Worm (Caenorhabditis elegans) whole organism, young adult: Measurements from ENCODE around the gene chil-14.
A peak's percentile ranks its signal among the peaks of the same experiment; 100 is the strongest.

ENCODE experiments used
- B0019.2 ChIP-seq: fragments of 200-800 bp; sonication (Bioruptor generic); conservative IDR thresholded peaks from 2 replicates; pipeline ENCODE4 v1.3.6; 2022; ENCODE audit warnings: missing genetic modification reagents, missing genetic modification characterization, missing compliant biosample characterization
- B0035.1 ChIP-seq: sonication (generic microtip); optimal IDR thresholded peaks from 2 replicates; lab custom pipeline; 2016; ENCODE audit warnings: missing genetic modification characterization, mild to moderate bottlenecking, missing compliant biosample characterization, missing genotype, missing genetic modification reagents
- B0261.1 ChIP-seq: sonication (generic microtip); optimal IDR thresholded peaks from 2 replicates; lab custom pipeline; 2016; ENCODE audit warnings: mild to moderate bottlenecking, missing genetic modification characterization, moderate library complexity, missing compliant biosample characterization
- C06A6.2 ChIP-seq: fragments of 200-800 bp; sonication (Bioruptor generic); conservative IDR thresholded peaks from 2 replicates; pipeline ENCODE4 v1.3.6; 2022; ENCODE audit warnings: missing genetic modification characterization, missing compliant biosample characterization
- F10E7.11 ChIP-seq: sonication (generic microtip); optimal IDR thresholded peaks from 2 replicates; lab custom pipeline; 2017; ENCODE audit warnings: mild to moderate bottlenecking, missing genetic modification characterization, moderate library complexity, missing compliant biosample characterization
- F33H1.4 ChIP-seq: fragments of 200-800 bp; sonication (Bioruptor generic); IDR thresholded peaks from 2 replicates; pipeline ENCODE4 v1.3.6; 2022; ENCODE audit warnings: missing genetic modification reagents, missing genetic modification characterization, missing compliant biosample characterization
- F39B2.1 ChIP-seq: fragments of 200-800 bp; sonication (Bioruptor generic); IDR thresholded peaks from 2 replicates; pipeline ENCODE4 v1.3.6; 2022; ENCODE audit warnings: missing genetic modification reagents, missing genetic modification characterization, missing compliant biosample characterization
- F49E8.2 ChIP-seq: sonication (generic microtip); optimal IDR thresholded peaks from 3 replicates; lab custom pipeline; 2017; ENCODE audit warnings: missing genetic modification characterization, mild to moderate bottlenecking, missing compliant biosample characterization, antibody characterized with exemption, moderate library complexity; ENCODE audit not compliant: insufficient read depth
- K11D2.4 ChIP-seq: fragments of 200-800 bp; sonication (Bioruptor generic); IDR thresholded peaks from 2 replicates; pipeline ENCODE4 v1.3.6; 2022; ENCODE audit warnings: missing genetic modification reagents, missing genetic modification characterization, missing compliant biosample characterization
- K12H6.12 ChIP-seq: fragments of 200-800 bp; sonication (Bioruptor generic); optimal IDR thresholded peaks from 2 replicates; lab custom pipeline; 2018; ENCODE audit warnings: mild to moderate bottlenecking, missing genetic modification characterization, missing compliant biosample characterization
- Y79H2A.3 ChIP-seq: fragments of 200-800 bp; sonication (Bioruptor generic); conservative IDR thresholded peaks from 2 replicates; pipeline ENCODE4 v1.3.6; 2022; ENCODE audit warnings: missing genetic modification reagents, missing genetic modification characterization, missing compliant biosample characterization
- ama-1 ChIP-seq, 3 experiments: fragments of 150-350 bp in 1 of 3; sonication (generic microtip) in 2 of 3; optimal IDR thresholded peaks; 2 replicates each; lab custom pipeline; 2014 to 2018; ENCODE audit warnings: missing biosample characterization in 2 of 3, missing genetic modification characterization in 2 of 3, missing genetic modification reagents in 2 of 3
- atf-7 ChIP-seq: sonication (generic microtip); optimal IDR thresholded peaks from 2 replicates; lab custom pipeline; 2017; ENCODE audit warnings: mild to moderate bottlenecking, missing genetic modification characterization, missing compliant biosample characterization
- attf-3 ChIP-seq: fragments of 200-800 bp; sonication (Bioruptor generic); conservative IDR thresholded peaks from 2 replicates; pipeline ENCODE4 v1.3.6; 2022; ENCODE audit warnings: missing genetic modification reagents, missing genetic modification characterization, missing compliant biosample characterization
- bed-2 ChIP-seq: fragments of 200-800 bp; sonication (Bioruptor generic); IDR thresholded peaks from 2 replicates; pipeline ENCODE4 v1.3.6; 2022; ENCODE audit warnings: missing genetic modification reagents, missing genetic modification characterization, missing compliant biosample characterization
- cebp-1 ChIP-seq, 2 experiments: fragments of 200-800 bp in 1 of 2; sonication (Bioruptor generic) in 1 of 2; sonication (generic microtip) in 1 of 2; IDR thresholded peaks in 1 of 2; optimal IDR thresholded peaks in 1 of 2; 2 replicates each; pipeline versions ENCODE4 v1.3.6 to Lab custom; 2017 to 2022; ENCODE audit warnings: missing compliant biosample characterization in 2 of 2, missing genetic modification characterization in 2 of 2, mild to moderate bottlenecking in 1 of 2, missing genetic modification reagents in 1 of 2, moderate library complexity in 1 of 2
- ceh-40 ChIP-seq: fragments of 200-800 bp; sonication (Bioruptor generic); IDR thresholded peaks from 2 replicates; pipeline ENCODE4 v1.3.6; 2022; ENCODE audit warnings: missing genetic modification characterization, missing compliant biosample characterization
- ceh-91 ChIP-seq: fragments of 200-800 bp; sonication (Bioruptor generic); IDR thresholded peaks from 2 replicates; pipeline ENCODE4 v1.3.6; 2022; ENCODE audit warnings: missing genetic modification reagents, missing genetic modification characterization, missing compliant biosample characterization
- egl-18 ChIP-seq: fragments of 200-800 bp; sonication (Bioruptor generic); IDR thresholded peaks from 2 replicates; pipeline ENCODE4 v1.3.6; 2022; ENCODE audit warnings: missing genetic modification reagents, missing genetic modification characterization, missing compliant biosample characterization
- egrh-3 ChIP-seq: fragments of 200-800 bp; sonication (Bioruptor generic); IDR thresholded peaks from 2 replicates; pipeline ENCODE4 v1.3.6; 2022; ENCODE audit warnings: missing genetic modification reagents, missing genetic modification characterization, missing compliant biosample characterization
- ekl-4 ChIP-seq: fragments of 200-800 bp; sonication (Bioruptor generic); IDR thresholded peaks from 2 replicates; pipeline ENCODE4 v1.3.6; 2022; ENCODE audit warnings: missing genetic modification reagents, missing genetic modification characterization, missing compliant biosample characterization
- ets-4 ChIP-seq: fragments of 200-800 bp; sonication (Bioruptor generic); optimal IDR thresholded peaks from 2 replicates; lab custom pipeline; 2018; ENCODE audit warnings: mild to moderate bottlenecking, missing genetic modification characterization, missing compliant biosample characterization
- hmg-1.2 ChIP-seq: fragments of 200-800 bp; sonication (Bioruptor generic); IDR thresholded peaks from 2 replicates; pipeline ENCODE4 v1.3.6; 2022; ENCODE audit warnings: missing genetic modification reagents, missing genetic modification characterization, missing compliant biosample characterization
- hsf-1 ChIP-seq: fragments of 200-800 bp; sonication (Bioruptor generic); IDR thresholded peaks from 2 replicates; pipeline ENCODE4 v1.3.6; 2022; ENCODE audit warnings: missing genetic modification reagents, missing genetic modification characterization, missing compliant biosample characterization
- lin-26 ChIP-seq: fragments of 200-800 bp; sonication (Bioruptor generic); IDR thresholded peaks from 2 replicates; pipeline ENCODE4 v1.3.6; 2022; ENCODE audit warnings: missing genetic modification reagents, missing genetic modification characterization, missing compliant biosample characterization
- lin-40 ChIP-seq: sonication (generic microtip); optimal IDR thresholded peaks from 2 replicates; lab custom pipeline; 2016; ENCODE audit warnings: missing genetic modification characterization, mild to moderate bottlenecking, missing compliant biosample characterization, missing genotype, missing genetic modification reagents
- lsl-1 ChIP-seq: fragments of 200-800 bp; sonication (Bioruptor generic); optimal IDR thresholded peaks from 2 replicates; lab custom pipeline; 2018; ENCODE audit warnings: mild to moderate bottlenecking, missing genetic modification characterization, moderate library complexity, missing compliant biosample characterization
- nhr-80 ChIP-seq: sonication (generic microtip); optimal IDR thresholded peaks from 2 replicates; lab custom pipeline; 2016; ENCODE audit warnings: missing genetic modification characterization, missing compliant biosample characterization
- repo-1 ChIP-seq: sonication (generic microtip); optimal IDR thresholded peaks from 2 replicates; lab custom pipeline; 2017; ENCODE audit warnings: mild to moderate bottlenecking, missing genetic modification characterization, missing compliant biosample characterization
- tbx-9 ChIP-seq: sonication (generic microtip); optimal IDR thresholded peaks from 2 replicates; lab custom pipeline; 2016; ENCODE audit warnings: borderline replicate concordance, missing genetic modification characterization, inconsistent platforms, missing compliant biosample characterization
- unc-130 ChIP-seq: sonication (generic microtip); optimal IDR thresholded peaks from 2 replicates; lab custom pipeline; 2016; ENCODE audit warnings: missing genetic modification reagents, missing genetic modification characterization, missing compliant biosample characterization
- unc-62 ChIP-seq: fragments of 150-350 bp; optimal IDR thresholded peaks from 2 replicates; lab custom pipeline; 2014; ENCODE audit warnings: missing biosample characterization, missing genetic modification reagents, missing genetic modification characterization
- zfh-2 ChIP-seq: fragments of 200-800 bp; sonication (Bioruptor generic); conservative IDR thresholded peaks from 2 replicates; pipeline ENCODE4 v1.3.6; 2022; ENCODE audit warnings: missing genetic modification reagents, missing genetic modification characterization, missing compliant biosample characterization
- zim-3 ChIP-seq: sonication (generic microtip); optimal IDR thresholded peaks from 2 replicates; lab custom pipeline; 2017; ENCODE audit warnings: mild to moderate bottlenecking, missing genetic modification characterization, moderate library complexity, missing compliant biosample characterization
- ztf-25 ChIP-seq: fragments of 200-800 bp; sonication (Bioruptor generic); IDR thresholded peaks from 2 replicates; pipeline ENCODE4 v1.3.6; 2022; ENCODE audit warnings: missing genetic modification reagents, missing genetic modification characterization, missing compliant biosample characterization
- ztf-26 ChIP-seq: sonication (generic microtip); optimal IDR thresholded peaks from 2 replicates; lab custom pipeline; 2017; ENCODE audit warnings: missing genetic modification characterization, missing compliant biosample characterization

The chil-14 gene

ce11 chrV:1435106-1435505 lies 19.8 kb upstream of the chil-14 start:
- no peak for TF ChIP-seq C06A6.2
- TF ChIP-seq F10E7.11: no peak
- TF ChIP-seq attf-3 (GFP tag; lab: Robert Waterston, UW): no peak
- no peak for TF ChIP-seq zim-3
- TF ChIP-seq hmg-1.2 (GFP tag; lab: Robert Waterston, UW): no peak
- TF ChIP-seq repo-1 (tag; lab: Kevin White, UChicago): no peak
- no peak for TF ChIP-seq ceh-91 (GFP tag; lab: Robert Waterston, UW)
- TF ChIP-seq F39B2.1 (GFP tag; lab: Robert Waterston, UW): no peak
- TF ChIP-seq B0035.1: no peak
- no peak for TF ChIP-seq lin-26 (GFP tag; lab: Robert Waterston, UW)

DNA sequence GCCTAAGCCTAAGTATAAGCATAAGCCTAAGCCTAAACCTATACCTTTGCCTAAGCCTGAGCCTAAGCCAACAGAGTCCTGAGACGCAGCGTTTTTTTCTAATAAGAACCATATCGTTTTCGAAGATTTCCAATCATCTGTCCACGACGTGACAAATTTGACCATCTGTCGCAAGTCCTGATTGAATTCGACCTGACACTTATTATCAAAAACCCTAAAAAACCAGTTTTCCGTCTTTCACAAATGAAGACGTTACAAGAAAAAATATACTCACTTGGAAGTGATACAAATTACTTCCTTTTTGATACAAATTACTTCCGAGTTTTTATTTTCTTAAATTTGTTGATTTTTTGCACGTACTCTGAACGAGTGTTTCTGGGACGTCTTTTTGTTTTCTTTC lies 16.7 kb upstream of the chil-14 start:
- TF ChIP-seq unc-62 (GFP tag; lab: Kevin White, UChicago) (no peak), tbx-9 (tag; lab: Kevin White, UChicago) (no peak), egrh-3 (GFP tag; lab: Robert Waterston, UW) (no peak), K12H6.12 (tag; lab: Kevin White, UChicago) (no peak), F33H1.4 (GFP tag; lab: Robert Waterston, UW) (no peak), ets-4 (no peak), lin-26 (GFP tag; lab: Robert Waterston, UW) (no peak), bed-2 (GFP tag; lab: Robert Waterston, UW) (no peak), atf-7 (no peak), ama-1 (optimal IDR thresholded peaks at IDR 0.05; lab: Kevin White, UChicago) (no peak), ama-1 (GFP tag; optimal IDR thresholded peaks at IDR 0.05; lab: Kevin White, UChicago) (no peak), ceh-40 (GFP tag; lab: Robert Waterston, UW) (no peak), lsl-1 (GFP tag; lab: Kevin White, UChicago) (no peak), ztf-25 (GFP tag; lab: Robert Waterston, UW) (no peak), ceh-91 (GFP tag; lab: Robert Waterston, UW) (no peak)

ce11 chrV:1438832-1439231 lies 16.0 kb upstream of the chil-14 start, which contains the start of gene R09B5.11:
Gene R09B5.11 (plus strand): TSS chrV:1439205.
- no peak for TF ChIP-seq Y79H2A.3
- no peak for TF ChIP-seq B0019.2 (GFP tag; lab: Robert Waterston, UW)
- no peak for TF ChIP-seq B0261.1 (tag; lab: Kevin White, UChicago)
- no peak for TF ChIP-seq repo-1 (tag; lab: Kevin White, UChicago)
- TF ChIP-seq nhr-80: no peak
- no peak for TF ChIP-seq ekl-4
- TF ChIP-seq F49E8.2 (tag; lab: Kevin White, UChicago): no peak
- no peak for TF ChIP-seq egl-18
- peak; percentile 29 for TF ChIP-seq lin-40
- TF ChIP-seq ztf-26: peak; percentile 29
- no peak for TF ChIP-seq unc-130 (GFP tag; lab: Kevin White, UChicago)
- TF ChIP-seq K11D2.4 (GFP tag; lab: Robert Waterston, UW): peak; percentile 20; the same call in 1 of the 2 replicates
- no peak for TF ChIP-seq hsf-1 (GFP tag; lab: Robert Waterston, UW)
- TF ChIP-seq zfh-2 (GFP tag; lab: Robert Waterston, UW): no peak
- no peak for TF ChIP-seq cebp-1 (GFP tag; IDR thresholded peaks at IDR 0.05; lab: Robert Waterston, UW)
- no peak for TF ChIP-seq cebp-1 (tag; optimal IDR thresholded peaks at IDR 0.05; lab: Kevin White, UChicago)
